Fruit fly (Drosophila melanogaster) whole organism, embryonic: ENCODE measurements around the gene CG13838.

Source experiments
- Atf3 ChIP-seq: fragments of 200-800 bp; sonication (Bioruptor generic); optimal IDR thresholded peaks from 3 replicates; lab custom pipeline; 2016; ENCODE audit warnings: missing biosample characterization, missing genetic modification characterization
- B-H2 ChIP-seq: fragments of 200-800 bp; sonication (Bioruptor generic); optimal IDR thresholded peaks from 2 replicates; lab custom pipeline; 2018; ENCODE audit warnings: missing biosample characterization, mild to moderate bottlenecking, missing genetic modification characterization
- CG11093 ChIP-seq: fragments of 200-800 bp; sonication (Bioruptor generic); IDR thresholded peaks from 3 replicates; pipeline ENCODE4 v1.3.6; 2022; ENCODE audit warnings: missing biosample characterization, missing genetic modification characterization
- CG12299 ChIP-seq: fragments of 200-800 bp; sonication (Bioruptor generic); optimal IDR thresholded peaks from 2 replicates; lab custom pipeline; 2018; ENCODE audit warnings: missing biosample characterization, mild to moderate bottlenecking, missing genetic modification characterization
- CG1233 ChIP-seq: fragments of 200-800 bp; sonication (Bioruptor generic); optimal IDR thresholded peaks from 4 replicates; lab custom pipeline; 2018; ENCODE audit warnings: missing biosample characterization, mild to moderate bottlenecking, missing genetic modification characterization
- CG14965 ChIP-seq: fragments of 200-800 bp; sonication (Bioruptor generic); optimal IDR thresholded peaks from 2 replicates; lab custom pipeline; 2016; ENCODE audit warnings: missing biosample characterization, missing genetic modification characterization, borderline replicate concordance
- CG1647 ChIP-seq: fragments of 200-800 bp; sonication (Bioruptor generic); optimal IDR thresholded peaks from 3 replicates; lab custom pipeline; 2016; ENCODE audit warnings: missing biosample characterization, missing genetic modification characterization
- CG17612 ChIP-seq: fragments of 200-800 bp; sonication (Bioruptor generic); IDR thresholded peaks from 2 replicates; pipeline ENCODE4 v1.3.6; 2022; ENCODE audit warnings: missing biosample characterization, missing genetic modification characterization
- CG17829 ChIP-seq: fragments of 200-800 bp; optimal IDR thresholded peaks from 2 replicates; lab custom pipeline; 2019; ENCODE audit warnings: missing biosample characterization, mild to moderate bottlenecking, missing genetic modification characterization, moderate library complexity
- CG17912 ChIP-seq: fragments of 200-800 bp; sonication (Bioruptor generic); optimal IDR thresholded peaks from 2 replicates; lab custom pipeline; 2018; ENCODE audit warnings: missing biosample characterization, mild to moderate bottlenecking, missing genetic modification characterization
- CG2712 ChIP-seq: fragments of 200-800 bp; optimal IDR thresholded peaks from 3 replicates; lab custom pipeline; 2019; ENCODE audit warnings: missing biosample characterization, mild to moderate bottlenecking, missing genetic modification characterization, moderate library complexity
- CG3281 ChIP-seq: fragments of 200-800 bp; sonication (Bioruptor generic); optimal IDR thresholded peaks from 3 replicates; lab custom pipeline; 2017; ENCODE audit warnings: missing biosample characterization, mild to moderate bottlenecking, missing genetic modification characterization
- CG5180 ChIP-seq: fragments of 200-800 bp; sonication (Bioruptor generic); optimal IDR thresholded peaks from 3 replicates; lab custom pipeline; 2017; ENCODE audit warnings: missing biosample characterization, missing genetic modification characterization, mild to moderate bottlenecking, moderate library complexity, missing genetic modification reagents
- CG5953 ChIP-seq: fragments of 200-800 bp; sonication (Bioruptor generic); IDR thresholded peaks from 2 replicates; pipeline ENCODE4 v1.3.6; 2022; ENCODE audit warnings: missing biosample characterization, missing genetic modification characterization
- CG6272 ChIP-seq: fragments of 200-800 bp; sonication (Bioruptor generic); IDR thresholded peaks from 2 replicates; pipeline ENCODE4 v1.3.6; 2022; ENCODE audit warnings: missing biosample characterization, missing genetic modification characterization
- CG7357 ChIP-seq: fragments of 200-800 bp; sonication (Bioruptor generic); IDR thresholded peaks from 3 replicates; pipeline ENCODE4 v1.3.6; 2022; ENCODE audit warnings: missing biosample characterization, missing genetic modification characterization
- CG7372 ChIP-seq: fragments of 200-800 bp; sonication (Bioruptor generic); IDR thresholded peaks from 2 replicates; pipeline ENCODE4 v1.3.6; 2022; ENCODE audit warnings: missing biosample characterization, missing genetic modification characterization
- CG8478 ChIP-seq: fragments of >200 bp; optimal IDR thresholded peaks from 2 replicates; lab custom pipeline; 2018
- CG9437 ChIP-seq: fragments of 200-800 bp; sonication (Bioruptor generic); optimal IDR thresholded peaks from 2 replicates; lab custom pipeline; 2018; ENCODE audit warnings: missing biosample characterization, mild to moderate bottlenecking, missing genetic modification characterization
- Deaf1 ChIP-seq: fragments of 200-800 bp; optimal IDR thresholded peaks from 3 replicates; lab custom pipeline; 2019; ENCODE audit warnings: missing biosample characterization, mild to moderate bottlenecking, missing genetic modification characterization, moderate library complexity
- Drgx ChIP-seq: fragments of 200-800 bp; sonication (Bioruptor generic); IDR thresholded peaks from 2 replicates; pipeline ENCODE4 v1.3.6; 2022; ENCODE audit warnings: missing biosample characterization, missing genetic modification characterization
- Fer3 ChIP-seq: fragments of 200-800 bp; sonication (Bioruptor generic); optimal IDR thresholded peaks from 2 replicates; lab custom pipeline; 2018; ENCODE audit warnings: missing biosample characterization, mild to moderate bottlenecking, missing genetic modification characterization, moderate library complexity
- MESR4 ChIP-seq: fragments of 200-800 bp; sonication (Bioruptor generic); optimal IDR thresholded peaks from 2 replicates; lab custom pipeline; 2018; ENCODE audit warnings: missing biosample characterization, mild to moderate bottlenecking, missing genetic modification characterization, moderate library complexity
- Oli ChIP-seq: fragments of 200-800 bp; sonication (Bioruptor generic); optimal IDR thresholded peaks from 2 replicates; lab custom pipeline; 2018; ENCODE audit warnings: missing biosample characterization, mild to moderate bottlenecking, missing genetic modification characterization, moderate library complexity
- PHDP ChIP-seq: fragments of 200-800 bp; sonication (Bioruptor generic); optimal IDR thresholded peaks from 3 replicates; lab custom pipeline; 2018; ENCODE audit warnings: missing biosample characterization, mild to moderate bottlenecking, missing genetic modification characterization, moderate library complexity
- Pdp1 ChIP-seq, 2 experiments: fragments of 200-800 bp; sonication (Bioruptor generic); optimal IDR thresholded peaks; 3 replicates each; lab custom pipeline; 2016; ENCODE audit warnings: missing biosample characterization in 2 of 2, missing genetic modification characterization in 2 of 2, mild to moderate bottlenecking in 1 of 2, moderate library complexity in 1 of 2
- Scr ChIP-seq: fragments of 200-800 bp; sonication (Bioruptor generic); IDR thresholded peaks from 2 replicates; pipeline ENCODE4 v1.3.6; 2022; ENCODE audit warnings: missing biosample characterization, missing genetic modification characterization; ENCODE audit not compliant: partially characterized antibody
- TFAM ChIP-seq: fragments of 200-800 bp; sonication (Bioruptor generic); optimal IDR thresholded peaks from 2 replicates; lab custom pipeline; 2017; ENCODE audit warnings: missing biosample characterization, missing genetic modification characterization, inconsistent platforms
- aop ChIP-seq: fragments of 200-800 bp; sonication (Bioruptor generic); IDR thresholded peaks from 2 replicates; pipeline ENCODE4 v1.3.6; 2022; ENCODE audit warnings: missing biosample characterization, missing genetic modification characterization
- btn ChIP-seq: fragments of 200-800 bp; sonication (Bioruptor generic); optimal IDR thresholded peaks from 2 replicates; lab custom pipeline; 2016; ENCODE audit warnings: missing biosample characterization, missing genetic modification characterization
- chinmo ChIP-seq: fragments of 200-800 bp; sonication (Bioruptor generic); IDR thresholded peaks from 4 replicates; pipeline ENCODE4 v1.3.6; 2022; ENCODE audit warnings: missing biosample characterization, missing genetic modification characterization; ENCODE audit not compliant: partially characterized antibody
- chm ChIP-seq: fragments of 200-800 bp; sonication (Bioruptor generic); IDR thresholded peaks from 2 replicates; pipeline ENCODE4 v1.3.6; 2022; ENCODE audit warnings: missing biosample characterization, missing genetic modification characterization
- crc ChIP-seq: fragments of 200-800 bp; sonication (Bioruptor generic); optimal IDR thresholded peaks from 2 replicates; lab custom pipeline; 2016; ENCODE audit warnings: missing biosample characterization, missing genetic modification characterization
- dimm ChIP-seq: fragments of 200-800 bp; sonication (Bioruptor generic); IDR thresholded peaks from 2 replicates; pipeline ENCODE4 v1.3.6; 2022; ENCODE audit warnings: missing biosample characterization, missing genetic modification characterization
- dm ChIP-seq: fragments of 200-800 bp; sonication (Bioruptor generic); optimal IDR thresholded peaks from 3 replicates; lab custom pipeline; 2016; ENCODE audit warnings: missing biosample characterization, missing genetic modification characterization
- exex ChIP-seq: fragments of 200-800 bp; sonication (Bioruptor generic); optimal IDR thresholded peaks from 4 replicates; lab custom pipeline; 2018; ENCODE audit warnings: missing biosample characterization, mild to moderate bottlenecking, missing genetic modification characterization, moderate library complexity
- fd96Cb ChIP-seq: fragments of 200-800 bp; sonication (Bioruptor generic); optimal IDR thresholded peaks from 2 replicates; lab custom pipeline; 2018; ENCODE audit warnings: missing biosample characterization, mild to moderate bottlenecking, missing genetic modification characterization, moderate library complexity
- gsb-n ChIP-seq: fragments of 200-800 bp; sonication (Bioruptor generic); optimal IDR thresholded peaks from 3 replicates; lab custom pipeline; 2018; ENCODE audit warnings: missing biosample characterization, mild to moderate bottlenecking, missing genetic modification characterization
- hbn ChIP-seq: fragments of 200-800 bp; sonication (Bioruptor generic); IDR thresholded peaks from 2 replicates; pipeline ENCODE4 v1.3.6; 2022; ENCODE audit warnings: missing biosample characterization, missing genetic modification characterization; ENCODE audit not compliant: partially characterized antibody
- ind ChIP-seq: fragments of 200-800 bp; sonication (Bioruptor generic); optimal IDR thresholded peaks from 3 replicates; lab custom pipeline; 2016; ENCODE audit warnings: missing biosample characterization, missing genetic modification characterization
- luna ChIP-seq: fragments of 200-800 bp; sonication (Bioruptor generic); optimal IDR thresholded peaks from 2 replicates; lab custom pipeline; 2016; ENCODE audit warnings: missing biosample characterization, missing genetic modification characterization
- org-1 ChIP-seq: fragments of 200-800 bp; sonication (Bioruptor generic); optimal IDR thresholded peaks from 2 replicates; lab custom pipeline; 2017; ENCODE audit warnings: missing biosample characterization, missing genetic modification characterization
- pan ChIP-seq, 4 experiments: fragments of >200 bp in 3 of 4; fragments of 200-800 bp in 1 of 4; sonication (Bioruptor generic) in 1 of 4; optimal IDR thresholded peaks in 3 of 4; IDR thresholded peaks in 1 of 4; 2 replicates each; pipeline versions ENCODE4 v1.3.6 to Lab custom; 2017 to 2022; ENCODE audit warnings: missing biosample characterization in 2 of 4, missing genetic modification characterization in 2 of 4, mixed read lengths in 1 of 4
- pzg ChIP-seq: fragments of 200-800 bp; sonication (Bioruptor generic); optimal IDR thresholded peaks from 3 replicates; lab custom pipeline; 2018; ENCODE audit warnings: missing biosample characterization, mild to moderate bottlenecking, missing genetic modification characterization, moderate library complexity
- salm ChIP-seq: fragments of 200-800 bp; sonication (Bioruptor generic); optimal IDR thresholded peaks from 2 replicates; lab custom pipeline; 2018; ENCODE audit warnings: missing biosample characterization, mild to moderate bottlenecking, missing genetic modification characterization
- sisA ChIP-seq: fragments of 200-800 bp; sonication (Bioruptor generic); IDR thresholded peaks from 2 replicates; pipeline ENCODE4 v1.3.6; 2022; ENCODE audit warnings: missing biosample characterization, missing genetic modification characterization
- sqz ChIP-seq: fragments of 200-800 bp; sonication (Bioruptor generic); optimal IDR thresholded peaks from 3 replicates; lab custom pipeline; 2018; ENCODE audit warnings: missing biosample characterization, mild to moderate bottlenecking, missing genetic modification characterization
- stc ChIP-seq: fragments of 200-800 bp; sonication (Bioruptor generic); IDR thresholded peaks from 2 replicates; pipeline ENCODE4 v1.3.6; 2022; ENCODE audit warnings: missing biosample characterization, missing genetic modification characterization
- toy ChIP-seq: fragments of 200-800 bp; sonication (Bioruptor generic); IDR thresholded peaks from 2 replicates; pipeline ENCODE4 v1.3.6; 2022; ENCODE audit warnings: missing biosample characterization, missing genetic modification characterization
- unc-4 ChIP-seq: fragments of 200-800 bp; sonication (Bioruptor generic); IDR thresholded peaks from 2 replicates; pipeline ENCODE4 v1.3.6; 2022; ENCODE audit warnings: missing biosample characterization, missing genetic modification characterization; ENCODE audit not compliant: partially characterized antibody
- yki ChIP-seq: fragments of >200 bp; optimal IDR thresholded peaks from 3 replicates; lab custom pipeline; 2018

The CG13838 gene

dm6 chr3R:23053135-23053730, 11.2 kb downstream of the CG13838 start (continued):
- no peak for TF ChIP-seq CG12299 (tag; lab: Kevin White, UChicago)
- peak; percentile 32; the same call in 1 of the 2 replicates for TF ChIP-seq Scr (GFP tag; lab: Robert Waterston, UW)
- TF ChIP-seq CG17612 = no peak
- no peak for TF ChIP-seq CG7372 (GFP tag; lab: Robert Waterston, UW)
- TF ChIP-seq Drgx (GFP tag; lab: Robert Waterston, UW) = no peak
- TF ChIP-seq fd96Cb (tag; lab: Kevin White, UChicago) = no peak
- no peak for TF ChIP-seq PHDP (tag; lab: Kevin White, UChicago)
- TF ChIP-seq dm (GFP tag; lab: Kevin White, UChicago) = peak; percentile 60
- TF ChIP-seq gsb-n (tag; lab: Kevin White, UChicago) = no peak
- no peak for TF ChIP-seq sisA (GFP tag; lab: Robert Waterston, UW)
- TF ChIP-seq chm (GFP tag; lab: Robert Waterston, UW) = no peak
- TF ChIP-seq yki (lab: Kevin White, UChicago) = no peak
- TF ChIP-seq CG5180 (GFP tag; lab: Kevin White, UChicago) = no peak
- no peak for TF ChIP-seq pan (optimal IDR thresholded peaks at IDR 0.05; lab: Kevin White, UChicago)
- no peak for TF ChIP-seq pan (GFP tag; optimal IDR thresholded peaks at IDR 0.05 in 1 of 2, IDR thresholded peaks at IDR 0.05 in 1 of 2)
- no peak for TF ChIP-seq exex (tag; lab: Kevin White, UChicago)
- no peak for TF ChIP-seq CG9437 (GFP tag; lab: Kevin White, UChicago)
- no peak for TF ChIP-seq Atf3
- TF ChIP-seq CG5953 (GFP tag; lab: Robert Waterston, UW) = no peak
- TF ChIP-seq ind (GFP tag; lab: Kevin White, UChicago) = no peak
- no peak for TF ChIP-seq Oli (tag; lab: Kevin White, UChicago)
- no peak for TF ChIP-seq org-1 (GFP tag; lab: Kevin White, UChicago)
- no peak for TF ChIP-seq CG1647 (GFP tag; lab: Kevin White, UChicago)
- no peak for TF ChIP-seq dimm (GFP tag; lab: Robert Waterston, UW)
- TF ChIP-seq CG7357 = no peak
- TF ChIP-seq CG1233 (GFP tag; lab: Kevin White, UChicago) = no peak
- TF ChIP-seq CG17829 (tag; lab: Kevin White, UChicago) = no peak
- TF ChIP-seq B-H2 (GFP tag; lab: Kevin White, UChicago) = no peak
- TF ChIP-seq crc = no peak
- no peak for TF ChIP-seq CG17912 (GFP tag; lab: Kevin White, UChicago)
- TF ChIP-seq CG11093 = no peak
- no peak for TF ChIP-seq luna (GFP tag; lab: Kevin White, UChicago)
- no peak for TF ChIP-seq CG6272
- TF ChIP-seq CG2712 (tag; lab: Kevin White, UChicago) = no peak
- no peak for TF ChIP-seq aop (GFP tag; lab: Robert Waterston, UW)
- TF ChIP-seq hbn (GFP tag; lab: Robert Waterston, UW) = peak; percentile 42
- peak; percentile 34 for TF ChIP-seq MESR4 (GFP tag; lab: Kevin White, UChicago)
- TF ChIP-seq Fer3 (tag; lab: Kevin White, UChicago) = no peak
- TF ChIP-seq unc-4 (GFP tag; lab: Robert Waterston, UW) = 0 out of 2 replicates have a peak, but pooled peaks have one; percentile 17
- TF ChIP-seq btn = no peak
- peak in 1 of 2 experiments; percentile 39 for TF ChIP-seq Pdp1 (GFP tag; optimal IDR thresholded peaks at IDR 0.05; lab: Kevin White, UChicago)
- TF ChIP-seq Deaf1 (tag; lab: Kevin White, UChicago) = no peak
- TF ChIP-seq CG14965 = no peak
- no peak for TF ChIP-seq toy
- TF ChIP-seq stc (GFP tag; lab: Robert Waterston, UW) = no peak
- TF ChIP-seq CG8478 = no peak
- TF ChIP-seq CG3281 = no peak
- TF ChIP-seq pzg (GFP tag; lab: Kevin White, UChicago) = peak; percentile 47
- no peak for TF ChIP-seq chinmo (GFP tag; lab: Robert Waterston, UW)
- TF ChIP-seq salm = no peak
- no peak for TF ChIP-seq TFAM
- no peak for TF ChIP-seq sqz (GFP tag; lab: Kevin White, UChicago)
